Fruit fly (Drosophila melanogaster) whole organism, embryonic: Measurements from ENCODE around the gene CG7656.
A peak's percentile ranks its signal among the peaks of the same experiment; 100 is the strongest.

Experiments used
- Asciz ChIP-seq: fragments of 200-800 bp; sonication (Bioruptor generic); optimal IDR thresholded peaks from 2 replicates; lab custom pipeline; 2017; ENCODE audit warnings: missing biosample characterization, mild to moderate bottlenecking, missing genetic modification characterization, missing genetic modification reagents
- Atf3 ChIP-seq: fragments of 200-800 bp; sonication (Bioruptor generic); optimal IDR thresholded peaks from 3 replicates; lab custom pipeline; 2016; ENCODE audit warnings: missing biosample characterization, missing genetic modification characterization
- CG10209 ChIP-seq: fragments of 200-800 bp; sonication (Bioruptor generic); optimal IDR thresholded peaks from 3 replicates; lab custom pipeline; 2017; ENCODE audit warnings: missing biosample characterization, mild to moderate bottlenecking, missing genetic modification characterization, missing genetic modification reagents
- CG1024 ChIP-seq: fragments of 200-800 bp; sonication (Bioruptor generic); IDR thresholded peaks from 2 replicates; pipeline ENCODE4 v1.3.6; 2022; ENCODE audit warnings: missing biosample characterization, missing genetic modification characterization
- CG12942 ChIP-seq: fragments of 200-800 bp; sonication (Bioruptor generic); optimal IDR thresholded peaks from 3 replicates; lab custom pipeline; 2016; ENCODE audit warnings: missing biosample characterization, missing genetic modification characterization
- CG13287 ChIP-seq: fragments of 200-800 bp; sonication (Bioruptor generic); IDR thresholded peaks from 2 replicates; pipeline ENCODE4 v1.3.6; 2022; ENCODE audit warnings: missing biosample characterization, missing genetic modification characterization; ENCODE audit not compliant: partially characterized antibody
- CG1529 ChIP-seq: fragments of 200-800 bp; sonication (Bioruptor generic); optimal IDR thresholded peaks from 3 replicates; lab custom pipeline; 2018; ENCODE audit warnings: missing biosample characterization, missing genetic modification characterization
- CG2875 ChIP-seq: fragments of 200-800 bp; sonication (Bioruptor generic); optimal IDR thresholded peaks from 2 replicates; lab custom pipeline; 2017; ENCODE audit warnings: missing biosample characterization, mild to moderate bottlenecking, missing genetic modification characterization, missing genetic modification reagents
- CG30020 ChIP-seq: fragments of 200-800 bp; optimal IDR thresholded peaks from 2 replicates; lab custom pipeline; 2019; ENCODE audit warnings: missing biosample characterization, mild to moderate bottlenecking, missing genetic modification characterization, moderate library complexity
- CG4328 ChIP-seq: fragments of 200-800 bp; sonication (Bioruptor generic); optimal IDR thresholded peaks from 3 replicates; lab custom pipeline; 2017; ENCODE audit warnings: missing biosample characterization, missing genetic modification reagents, missing genetic modification characterization
- CG4404 ChIP-seq: fragments of 200-800 bp; sonication (Bioruptor generic); IDR thresholded peaks from 2 replicates; pipeline ENCODE4 v1.3.6; 2022; ENCODE audit warnings: missing biosample characterization, missing genetic modification characterization
- CG4820 ChIP-seq: fragments of 200-800 bp; sonication (Bioruptor generic); optimal IDR thresholded peaks from 3 replicates; lab custom pipeline; 2016; ENCODE audit warnings: missing biosample characterization, missing genetic modification characterization
- CG6765 ChIP-seq: fragments of 200-800 bp; sonication (Bioruptor generic); optimal IDR thresholded peaks from 3 replicates; lab custom pipeline; 2017; ENCODE audit warnings: missing biosample characterization, mild to moderate bottlenecking, missing genetic modification characterization
- CG6854 ChIP-seq: fragments of 200-800 bp; sonication (Bioruptor generic); optimal IDR thresholded peaks from 3 replicates; lab custom pipeline; 2017; ENCODE audit warnings: missing biosample characterization, mild to moderate bottlenecking, missing genetic modification characterization
- CG8359 ChIP-seq: fragments of 200-800 bp; sonication (Bioruptor generic); optimal IDR thresholded peaks from 2 replicates; lab custom pipeline; 2017; ENCODE audit warnings: missing biosample characterization, mild to moderate bottlenecking, missing genetic modification characterization, borderline replicate concordance
- CG9797 ChIP-seq: fragments of 200-800 bp; sonication (Bioruptor generic); optimal IDR thresholded peaks from 3 replicates; lab custom pipeline; 2018; ENCODE audit warnings: missing biosample characterization, mild to moderate bottlenecking, missing genetic modification characterization
- D19B ChIP-seq: fragments of 200-800 bp; sonication (Bioruptor generic); optimal IDR thresholded peaks from 2 replicates; lab custom pipeline; 2017; ENCODE audit warnings: missing biosample characterization, mild to moderate bottlenecking, missing genetic modification characterization
- Ets97D ChIP-seq: fragments of 200-800 bp; sonication (Bioruptor generic); optimal IDR thresholded peaks from 3 replicates; lab custom pipeline; 2016; ENCODE audit warnings: missing biosample characterization, missing genetic modification characterization
- Fer1 ChIP-seq: fragments of 200-800 bp; sonication (Bioruptor generic); optimal IDR thresholded peaks from 2 replicates; lab custom pipeline; 2017; ENCODE audit warnings: missing biosample characterization, mild to moderate bottlenecking, missing genetic modification characterization
- Hey ChIP-seq: fragments of 200-800 bp; sonication (Bioruptor generic); optimal IDR thresholded peaks from 3 replicates; lab custom pipeline; 2018; ENCODE audit warnings: missing biosample characterization, mild to moderate bottlenecking, missing genetic modification characterization
- Hsf ChIP-seq: fragments of 200-800 bp; sonication (Bioruptor generic); optimal IDR thresholded peaks from 3 replicates; lab custom pipeline; 2016; ENCODE audit warnings: missing biosample characterization, missing genetic modification characterization
- Jarid2 ChIP-seq: fragments of 200-800 bp; sonication (Bioruptor generic); optimal IDR thresholded peaks from 3 replicates; lab custom pipeline; 2017; ENCODE audit warnings: mild to moderate bottlenecking, missing biosample characterization, missing genetic modification reagents, missing genetic modification characterization
- MESR4 ChIP-seq: fragments of 200-800 bp; sonication (Bioruptor generic); optimal IDR thresholded peaks from 2 replicates; lab custom pipeline; 2018; ENCODE audit warnings: missing biosample characterization, mild to moderate bottlenecking, missing genetic modification characterization, moderate library complexity
- Meics ChIP-seq: fragments of 200-800 bp; sonication (Bioruptor generic); optimal IDR thresholded peaks from 2 replicates; lab custom pipeline; 2017; ENCODE audit warnings: missing biosample characterization, mild to moderate bottlenecking, missing genetic modification characterization
- Myb ChIP-seq: fragments of 200-800 bp; sonication (Bioruptor generic); optimal IDR thresholded peaks from 2 replicates; lab custom pipeline; 2016; ENCODE audit warnings: missing biosample characterization, missing genetic modification characterization
- Oli ChIP-seq: fragments of 200-800 bp; sonication (Bioruptor generic); optimal IDR thresholded peaks from 2 replicates; lab custom pipeline; 2018; ENCODE audit warnings: missing biosample characterization, mild to moderate bottlenecking, missing genetic modification characterization, moderate library complexity
- Sox100B ChIP-seq: fragments of 200-800 bp; sonication (Bioruptor generic); optimal IDR thresholded peaks from 3 replicates; lab custom pipeline; 2018; ENCODE audit warnings: missing biosample characterization, mild to moderate bottlenecking, missing genetic modification characterization
- Taf1 ChIP-seq: fragments of 200-800 bp; sonication (Bioruptor generic); IDR thresholded peaks from 2 replicates; pipeline ENCODE4 v1.3.6; 2022; ENCODE audit warnings: missing biosample characterization, missing genetic modification characterization
- Trl ChIP-seq, 3 experiments: fragments of >200 bp in 2 of 3; fragments of 200-800 bp in 1 of 3; sonication (Bioruptor generic) in 1 of 3; optimal IDR thresholded peaks; 2 replicates in 1 of 3; 3 replicates in 2 of 3; lab custom pipeline; 2016 to 2017; ENCODE audit warnings: missing biosample characterization in 1 of 3, missing genetic modification characterization in 1 of 3
- ase ChIP-seq: fragments of 200-800 bp; sonication (Bioruptor generic); IDR thresholded peaks from 3 replicates; pipeline ENCODE4 v1.3.6; 2022; ENCODE audit warnings: missing biosample characterization, missing genetic modification characterization
- br ChIP-seq: fragments of >200 bp; optimal IDR thresholded peaks from 2 replicates; lab custom pipeline; 2017
- dati ChIP-seq: fragments of 200-800 bp; sonication (Bioruptor generic); IDR thresholded peaks from 2 replicates; pipeline ENCODE4 v1.3.6; 2022; ENCODE audit warnings: missing biosample characterization, missing genetic modification characterization
- dimm ChIP-seq: fragments of 200-800 bp; sonication (Bioruptor generic); IDR thresholded peaks from 2 replicates; pipeline ENCODE4 v1.3.6; 2022; ENCODE audit warnings: missing biosample characterization, missing genetic modification characterization
- disco-r ChIP-seq: fragments of 200-800 bp; sonication (Bioruptor generic); optimal IDR thresholded peaks from 2 replicates; lab custom pipeline; 2016; ENCODE audit warnings: missing biosample characterization, missing genetic modification characterization
- dmrt99B ChIP-seq: fragments of 200-800 bp; sonication (Bioruptor generic); optimal IDR thresholded peaks from 2 replicates; lab custom pipeline; 2018; ENCODE audit warnings: missing biosample characterization, mild to moderate bottlenecking, missing genetic modification characterization, moderate library complexity
- fd3F ChIP-seq: fragments of 200-800 bp; sonication (Bioruptor generic); optimal IDR thresholded peaks from 2 replicates; lab custom pipeline; 2018; ENCODE audit warnings: missing biosample characterization, mild to moderate bottlenecking, missing genetic modification characterization, moderate library complexity
- gcm ChIP-seq: fragments of 200-800 bp; sonication (Bioruptor generic); optimal IDR thresholded peaks from 2 replicates; lab custom pipeline; 2019; ENCODE audit warnings: missing biosample characterization, mild to moderate bottlenecking, missing genetic modification characterization, moderate library complexity
- h ChIP-seq: fragments of >200 bp; optimal IDR thresholded peaks from 2 replicates; lab custom pipeline; 2017
- klu ChIP-seq: fragments of 200-800 bp; sonication (Bioruptor generic); IDR thresholded peaks from 2 replicates; pipeline ENCODE4 v1.3.6; 2022; ENCODE audit warnings: missing biosample characterization, missing genetic modification characterization
- lilli ChIP-seq: fragments of 200-800 bp; sonication (Bioruptor generic); optimal IDR thresholded peaks from 3 replicates; lab custom pipeline; 2016; ENCODE audit warnings: missing biosample characterization, missing genetic modification characterization
- maf-S ChIP-seq: fragments of 200-800 bp; sonication (Bioruptor generic); optimal IDR thresholded peaks from 2 replicates; lab custom pipeline; 2016; ENCODE audit warnings: missing biosample characterization, missing genetic modification characterization
- mld ChIP-seq: fragments of 200-800 bp; sonication (Bioruptor generic); IDR thresholded peaks from 3 replicates; pipeline ENCODE4 v1.3.6; 2022; ENCODE audit warnings: missing biosample characterization, missing genetic modification characterization; ENCODE audit not compliant: partially characterized antibody
- nau ChIP-seq: fragments of 200-800 bp; sonication (Bioruptor generic); optimal IDR thresholded peaks from 3 replicates; lab custom pipeline; 2017; ENCODE audit warnings: missing biosample characterization, mild to moderate bottlenecking, missing genetic modification characterization, missing genetic modification reagents
- pho ChIP-seq: fragments of 200-800 bp; sonication (Bioruptor generic); optimal IDR thresholded peaks from 2 replicates; lab custom pipeline; 2016; ENCODE audit warnings: missing biosample characterization, missing genetic modification characterization
- run ChIP-seq: fragments of 200-800 bp; sonication (Bioruptor generic); optimal IDR thresholded peaks from 3 replicates; lab custom pipeline; 2018; ENCODE audit warnings: missing biosample characterization, mild to moderate bottlenecking, missing genetic modification characterization
- sens-2 ChIP-seq: fragments of 200-800 bp; sonication (Bioruptor generic); IDR thresholded peaks from 2 replicates; pipeline ENCODE4 v1.3.6; 2022; ENCODE audit warnings: missing biosample characterization, missing genetic modification characterization
- trem ChIP-seq: fragments of 200-800 bp; optimal IDR thresholded peaks from 3 replicates; lab custom pipeline; 2019; ENCODE audit warnings: missing biosample characterization, mild to moderate bottlenecking, missing genetic modification characterization, moderate library complexity
- twi ChIP-seq: fragments of 200-800 bp; optimal IDR thresholded peaks from 2 replicates; lab custom pipeline; 2019; ENCODE audit warnings: missing biosample characterization, mild to moderate bottlenecking, missing genetic modification characterization, moderate library complexity
- usp ChIP-seq: fragments of >200 bp; optimal IDR thresholded peaks from 2 replicates; lab custom pipeline; 2017; ENCODE audit warnings: missing biosample characterization, missing genetic modification characterization
- vfl ChIP-seq: fragments of 200-800 bp; sonication (Bioruptor generic); optimal IDR thresholded peaks from 2 replicates; lab custom pipeline; 2016; ENCODE audit warnings: missing biosample characterization, missing genetic modification characterization

Gene CG7656

DNA sequence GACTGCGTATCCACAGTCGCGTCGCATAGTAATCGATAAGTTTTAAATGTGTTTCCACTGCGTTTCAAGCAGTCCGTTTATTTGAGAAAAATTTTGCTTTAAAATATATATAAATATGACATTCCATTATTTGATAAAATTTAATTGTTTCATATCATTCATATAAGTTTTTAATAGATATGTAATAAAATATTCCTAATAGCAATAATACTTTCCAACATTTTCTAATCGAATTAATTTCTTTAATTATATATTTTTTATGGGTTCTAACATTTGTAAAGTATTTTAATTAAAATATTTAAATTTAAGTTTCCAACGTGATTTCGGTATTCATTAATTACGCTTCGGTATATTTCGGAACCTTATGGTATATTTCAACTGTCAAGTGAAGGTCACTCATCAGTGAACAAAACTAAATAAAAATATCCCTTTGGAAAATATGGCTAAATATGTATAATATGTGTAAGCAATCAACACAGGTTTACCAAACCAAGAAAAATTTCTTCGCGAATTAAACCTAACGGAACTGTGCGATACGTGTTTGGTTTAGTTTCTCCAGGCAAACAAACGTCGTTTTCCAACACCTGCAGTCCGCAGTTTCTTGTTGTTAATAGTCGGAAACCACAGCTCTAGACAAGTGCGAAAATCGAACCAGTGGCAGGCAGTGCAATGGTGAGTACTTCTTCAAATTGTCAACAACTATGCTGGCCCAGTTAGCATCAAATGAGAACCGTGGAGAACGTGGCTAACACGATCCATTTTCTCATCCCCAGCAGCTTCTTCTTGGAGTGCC is 24.7 kb downstream of the CG7656 start, which contains the start of the genes CG7739 and SCCRO (continued):
- TF ChIP-seq D19B (no peak), Taf1 (GFP tag; lab: Robert Waterston, UW) (0 out of 2 replicates have a peak, but pooled peaks have one; percentile 5), trem (peak; percentile 50), CG1024 (peak; percentile 62; the same call in 1 of the 2 replicates), Hey (tag; lab: Kevin White, UChicago) (no peak), dimm (no peak), ase (peak; percentile 28; the same call in 1 of the 3 replicates), CG4820 (GFP tag; lab: Kevin White, UChicago) (peak; percentile 5), Trl (optimal IDR thresholded peaks at IDR 0.05; lab: Kevin White, UChicago) (no peak), Trl (GFP tag; optimal IDR thresholded peaks at IDR 0.05; lab: Kevin White, UChicago) (peak; percentile 31), br (lab: Kevin White, UChicago) (no peak), gcm (GFP tag; lab: Kevin White, UChicago) (peak; percentile 10), CG1529 (GFP tag; lab: Kevin White, UChicago) (no peak), CG8359 (GFP tag; lab: Kevin White, UChicago) (no peak), Myb (GFP tag; lab: Kevin White, UChicago) (no peak), maf-S (GFP tag; lab: Kevin White, UChicago) (no peak), Meics (GFP tag; lab: Kevin White, UChicago) (no peak), CG4328 (GFP tag; lab: Kevin White, UChicago) (peak; percentile 0), CG6854 (GFP tag; lab: Kevin White, UChicago) (no peak), Asciz (GFP tag; lab: Kevin White, UChicago) (no peak), dati (GFP tag; lab: Robert Waterston, UW) (no peak), Fer1 (no peak), Oli (peak; percentile 29), CG6765 (no peak), Hsf (GFP tag; lab: Kevin White, UChicago) (peak; percentile 0), CG30020 (peak; percentile 87), twi (tag; lab: Kevin White, UChicago) (no peak), CG2875 (GFP tag; lab: Kevin White, UChicago) (no peak), MESR4 (peak; percentile 92), vfl (GFP tag; lab: Kevin White, UChicago) (peak; percentile 14), h (no peak), nau (no peak), run (tag; lab: Kevin White, UChicago) (no peak), Atf3 (GFP tag; lab: Kevin White, UChicago) (no peak), CG13287 (GFP tag; lab: Robert Waterston, UW) (peak; percentile 76), CG12942 (GFP tag; lab: Kevin White, UChicago) (peak; percentile 63), sens-2 (GFP tag; lab: Robert Waterston, UW) (no peak), usp (GFP tag; lab: Kevin White, UChicago) (no peak), lilli (GFP tag; lab: Kevin White, UChicago) (peak; percentile 46), dmrt99B (tag; lab: Kevin White, UChicago) (no peak), Jarid2 (GFP tag; lab: Kevin White, UChicago) (no peak), CG9797 (GFP tag; lab: Kevin White, UChicago) (peak; percentile 49), fd3F (GFP tag; lab: Kevin White, UChicago) (peak; percentile 59), pho (GFP tag; lab: Kevin White, UChicago) (peak; percentile 25), disco-r (GFP tag; lab: Kevin White, UChicago) (no peak), Ets97D (GFP tag; lab: Kevin White, UChicago) (peak; percentile 30), Sox100B (GFP tag; lab: Kevin White, UChicago) (peak; percentile 4), mld (GFP tag; lab: Robert Waterston, UW) (no peak), CG4404 (peak; percentile 37; the same call in 1 of the 2 replicates), CG10209 (GFP tag; lab: Kevin White, UChicago) (peak; percentile 45), klu (GFP tag; lab: Robert Waterston, UW) (no peak)
